Worm (Caenorhabditis elegans) whole organism, early embryonic: Measurements from ENCODE around the gene igcm-1.

Experiments used
- B0310.2 ChIP-seq: sonication (generic microtip); optimal IDR thresholded peaks from 2 replicates; lab custom pipeline; 2016; ENCODE audit warnings: mild to moderate bottlenecking, missing genetic modification characterization, missing compliant biosample characterization
- F13C5.2 ChIP-seq: sonication (generic microtip); optimal IDR thresholded peaks from 2 replicates; lab custom pipeline; 2017; ENCODE audit warnings: mild to moderate bottlenecking, missing genetic modification characterization, inconsistent platforms, missing compliant biosample characterization
- ama-1 ChIP-seq: fragments of 150-350 bp; optimal IDR thresholded peaks from 2 replicates; lab custom pipeline; 2014
- ceh-13 ChIP-seq: fragments of 200-800 bp; sonication (Bioruptor generic); optimal IDR thresholded peaks from 2 replicates; lab custom pipeline; 2018; ENCODE audit warnings: mild to moderate bottlenecking, missing genetic modification characterization, missing compliant biosample characterization
- ceh-36 ChIP-seq: sonication (generic microtip); optimal IDR thresholded peaks from 2 replicates; lab custom pipeline; 2016; ENCODE audit warnings: missing genetic modification characterization, inconsistent platforms, missing compliant biosample characterization
- ets-7 ChIP-seq: sonication (generic microtip); optimal IDR thresholded peaks from 2 replicates; lab custom pipeline; 2016; ENCODE audit warnings: missing genotype, missing genetic modification characterization, missing compliant biosample characterization
- flt-1 ChIP-seq: fragments of 200-800 bp; sonication (Bioruptor generic); IDR thresholded peaks from 2 replicates; pipeline ENCODE4 v1.3.6; 2022; ENCODE audit warnings: missing genetic modification characterization, missing compliant biosample characterization
- hmbx-1 ChIP-seq: sonication (generic microtip); optimal IDR thresholded peaks from 2 replicates; lab custom pipeline; 2016; ENCODE audit warnings: mild to moderate bottlenecking, missing genetic modification characterization, missing compliant biosample characterization
- scrt-1 ChIP-seq: fragments of 200-800 bp; sonication (Bioruptor generic); IDR thresholded peaks from 2 replicates; pipeline ENCODE4 v1.3.6; 2022; ENCODE audit warnings: missing genetic modification characterization, missing compliant biosample characterization
- tbx-11 ChIP-seq: fragments of 200-800 bp; sonication (Bioruptor generic); IDR thresholded peaks from 2 replicates; pipeline ENCODE4 v1.3.6; 2022; ENCODE audit warnings: missing genetic modification characterization, missing compliant biosample characterization
- tra-4 ChIP-seq: sonication (generic microtip); optimal IDR thresholded peaks from 2 replicates; lab custom pipeline; 2017; ENCODE audit warnings: missing genetic modification characterization, missing compliant biosample characterization

DNA sequence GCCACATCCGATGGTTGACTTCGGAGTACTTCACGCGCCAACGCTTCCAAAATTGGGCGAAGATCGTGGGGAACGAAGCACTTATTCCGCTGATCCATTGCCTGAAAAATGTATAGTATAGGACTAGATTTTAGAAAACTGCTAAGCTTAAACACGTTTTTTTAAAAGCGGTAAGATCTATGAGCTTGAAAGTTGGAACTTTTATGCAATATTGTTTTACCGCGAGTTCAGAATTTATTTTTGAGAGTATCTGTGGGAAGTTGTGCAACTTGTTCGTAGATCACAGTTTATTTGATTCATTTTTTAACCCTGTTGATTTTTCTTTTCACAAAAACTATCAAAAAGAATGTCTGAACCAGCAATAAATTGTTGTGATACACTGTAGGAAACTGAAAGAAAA is 9.9 kb downstream of the igcm-1 start, which contains the start of gene F39H12.3:
- TF ChIP-seq ama-1 (lab: Kevin White, UChicago) (no peak), F13C5.2 (tag; lab: Kevin White, UChicago) (no peak), hmbx-1 (tag; lab: Kevin White, UChicago) (no peak), ceh-13 (GFP tag; lab: Kevin White, UChicago) (no peak), scrt-1 (no peak), flt-1 (no peak), ceh-36 (tag; lab: Kevin White, UChicago) (no peak), tbx-11 (GFP tag; lab: Robert Waterston, UW) (no peak), ets-7 (tag; lab: Kevin White, UChicago) (no peak), tra-4 (tag; lab: Kevin White, UChicago) (no peak), B0310.2 (tag; lab: Kevin White, UChicago) (no peak)
